Worm (Caenorhabditis elegans) whole organism, mixed stage, embryonic: Measurements from ENCODE around the gene sre-8.
"Not testable (repeated sequence)": the region's sequence is repeated elsewhere in the genome, so short reads cannot be mapped to it uniquely, and the experiment has no call there.

Experiments used
- M03D4.4 ChIP-seq: sonication (generic microtip); optimal IDR thresholded peaks from 2 replicates; lab custom pipeline; 2017; ENCODE audit warnings: mild to moderate bottlenecking, missing genetic modification characterization, missing compliant biosample characterization
- bed-3 ChIP-seq: fragments of 200-800 bp; sonication (Bioruptor generic); optimal IDR thresholded peaks from 3 replicates; lab custom pipeline; 2018; ENCODE audit warnings: mild to moderate bottlenecking, missing genetic modification characterization, moderate library complexity, missing compliant biosample characterization
- blmp-1 ChIP-seq: fragments of 150-350 bp; optimal IDR thresholded peaks from 2 replicates; lab custom pipeline; 2014; ENCODE audit warnings: missing biosample characterization, missing genetic modification characterization
- ceh-39 ChIP-seq: fragments of 150-350 bp; optimal IDR thresholded peaks from 2 replicates; lab custom pipeline; 2014; ENCODE audit warnings: missing biosample characterization, missing genetic modification characterization
- ceh-43 ChIP-seq: fragments of 200-800 bp; sonication (Bioruptor generic); optimal IDR thresholded peaks from 2 replicates; lab custom pipeline; 2018; ENCODE audit warnings: mild to moderate bottlenecking, missing genetic modification characterization, moderate library complexity, missing compliant biosample characterization
- ces-1 ChIP-seq: fragments of 150-350 bp; optimal IDR thresholded peaks from 2 replicates; lab custom pipeline; 2014; ENCODE audit warnings: missing biosample characterization, missing genetic modification reagents, missing genetic modification characterization
- drap-1 ChIP-seq: fragments of 200-800 bp; sonication (Bioruptor generic); optimal IDR thresholded peaks from 3 replicates; lab custom pipeline; 2018; ENCODE audit warnings: mild to moderate bottlenecking, missing genetic modification characterization, missing compliant biosample characterization
- elt-1 ChIP-seq: sonication (generic microtip); optimal IDR thresholded peaks from 2 replicates; lab custom pipeline; 2017; ENCODE audit warnings: missing genetic modification characterization, mild to moderate bottlenecking, missing compliant biosample characterization, antibody characterized with exemption, moderate library complexity, borderline replicate concordance; ENCODE audit not compliant: insufficient read depth
- elt-3 ChIP-seq: fragments of 150-350 bp; optimal IDR thresholded peaks from 2 replicates; lab custom pipeline; 2014; ENCODE audit warnings: missing biosample characterization, missing genetic modification characterization
- ham-2 ChIP-seq: fragments of 200-800 bp; sonication (Bioruptor generic); optimal IDR thresholded peaks from 2 replicates; lab custom pipeline; 2018; ENCODE audit warnings: mild to moderate bottlenecking, missing genetic modification characterization, missing compliant biosample characterization
- hlh-1 ChIP-seq: fragments of 150-350 bp; optimal IDR thresholded peaks from 2 replicates; lab custom pipeline; 2014; ENCODE audit warnings: missing biosample characterization, missing genetic modification reagents, missing genetic modification characterization
- lin-13 ChIP-seq: fragments of 150-350 bp; optimal IDR thresholded peaks from 2 replicates; lab custom pipeline; 2014; ENCODE audit warnings: missing biosample characterization, missing genetic modification characterization
- lsy-2 ChIP-seq: fragments of 150-350 bp; optimal IDR thresholded peaks from 2 replicates; lab custom pipeline; 2014; ENCODE audit warnings: missing biosample characterization, missing genetic modification characterization
- mab-5 ChIP-seq: fragments of 150-350 bp; optimal IDR thresholded peaks from 2 replicates; lab custom pipeline; 2014; ENCODE audit warnings: missing biosample characterization, missing genetic modification characterization
- mls-2 ChIP-seq: sonication (generic microtip); optimal IDR thresholded peaks from 2 replicates; lab custom pipeline; 2016; ENCODE audit warnings: mild to moderate bottlenecking, missing genetic modification characterization, moderate library complexity, missing compliant biosample characterization
- nhr-12 ChIP-seq: fragments of 150-350 bp; optimal IDR thresholded peaks from 2 replicates; lab custom pipeline; 2014; ENCODE audit warnings: missing biosample characterization, missing genetic modification characterization
- nhr-237 ChIP-seq: fragments of 150-350 bp; optimal IDR thresholded peaks from 2 replicates; lab custom pipeline; 2014; ENCODE audit warnings: missing biosample characterization, missing genetic modification characterization
- pha-4 ChIP-seq: fragments of 150-350 bp; optimal IDR thresholded peaks from 2 replicates; lab custom pipeline; 2018; ENCODE audit warnings: missing biosample characterization, missing genetic modification reagents, missing genetic modification characterization
- sem-2 ChIP-seq: fragments of 200-800 bp; sonication (Bioruptor generic); optimal IDR thresholded peaks from 2 replicates; lab custom pipeline; 2018; ENCODE audit warnings: mild to moderate bottlenecking, missing genetic modification characterization, missing compliant biosample characterization
- snpc-4 ChIP-seq: fragments of 150-350 bp; optimal IDR thresholded peaks from 2 replicates; lab custom pipeline; 2014; ENCODE audit warnings: missing biosample characterization, missing genetic modification characterization
- sptf-1 ChIP-seq: sonication (generic microtip); optimal IDR thresholded peaks from 2 replicates; lab custom pipeline; 2017; ENCODE audit warnings: mild to moderate bottlenecking, missing genetic modification characterization, moderate library complexity, missing compliant biosample characterization
- tbx-8 ChIP-seq: fragments of 200-800 bp; sonication (Bioruptor generic); optimal IDR thresholded peaks from 2 replicates; lab custom pipeline; 2018; ENCODE audit warnings: mild to moderate bottlenecking, missing genetic modification characterization, moderate library complexity, missing compliant biosample characterization
- unc-120 ChIP-seq: sonication (generic microtip); optimal IDR thresholded peaks from 2 replicates; lab custom pipeline; 2017; ENCODE audit warnings: missing genetic modification characterization, missing compliant biosample characterization; ENCODE audit not compliant: poor library complexity, severe bottlenecking
- unc-39 ChIP-seq: fragments of 150-350 bp; optimal IDR thresholded peaks from 2 replicates; lab custom pipeline; 2014; ENCODE audit warnings: missing biosample characterization, missing genetic modification characterization
- unc-62 ChIP-seq: fragments of 150-350 bp; optimal IDR thresholded peaks from 2 replicates; lab custom pipeline; 2014; ENCODE audit warnings: missing biosample characterization, missing genetic modification reagents, missing genetic modification characterization
- zip-8 ChIP-seq: fragments of 150-350 bp; optimal IDR thresholded peaks from 2 replicates; lab custom pipeline; 2014; ENCODE audit warnings: missing biosample characterization, missing genetic modification characterization
- ztf-11 ChIP-seq: fragments of 150-350 bp; optimal IDR thresholded peaks from 2 replicates; lab custom pipeline; 2014; ENCODE audit warnings: missing biosample characterization, missing genetic modification characterization

sre-8 gene

DNA sequence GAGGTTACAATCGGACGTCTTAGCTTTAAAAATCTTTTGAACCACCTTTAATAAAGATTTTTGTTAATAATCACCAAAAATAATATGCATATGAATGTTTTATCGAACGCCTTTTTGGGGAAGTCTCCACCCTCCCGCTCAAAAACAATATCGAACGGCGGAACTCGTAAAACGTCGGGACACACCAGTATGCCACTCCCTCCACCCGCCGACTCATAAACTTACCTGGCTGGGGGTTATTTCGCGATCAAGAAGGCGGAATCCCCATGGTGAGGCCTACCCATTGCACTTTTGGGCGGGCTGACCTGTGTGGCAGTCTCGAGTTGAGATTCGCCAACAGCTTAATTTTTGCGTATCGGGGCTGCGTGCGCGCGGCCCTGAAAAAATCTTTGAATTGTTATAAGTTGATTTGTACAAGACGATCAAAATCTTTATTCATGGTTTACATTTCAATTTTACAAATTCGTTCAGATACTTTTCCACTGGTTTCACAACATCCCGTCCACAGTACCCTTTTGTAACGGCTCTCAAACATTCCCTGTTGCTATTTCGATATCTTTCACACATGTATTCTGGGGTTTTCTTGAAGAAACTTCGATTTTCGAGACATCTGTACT lies 10.5 kb downstream of the sre-8 start:
- no peak for TF ChIP-seq unc-62 (GFP tag; lab: Kevin White, UChicago)
- no peak for TF ChIP-seq lsy-2 (tag; lab: Kevin White, UChicago)
- no peak for TF ChIP-seq ham-2
- no peak for TF ChIP-seq snpc-4 (tag; lab: Kevin White, UChicago)
- TF ChIP-seq elt-3 (tag; lab: Kevin White, UChicago): no peak
- TF ChIP-seq sem-2 (GFP tag; lab: Kevin White, UChicago): no peak
- TF ChIP-seq elt-1 (tag; lab: Kevin White, UChicago): no peak
- no peak for TF ChIP-seq sptf-1 (tag; lab: Kevin White, UChicago)
- no peak for TF ChIP-seq unc-39 (tag; lab: Kevin White, UChicago)
- TF ChIP-seq drap-1 (GFP tag; lab: Kevin White, UChicago): no peak
- TF ChIP-seq blmp-1 (tag; lab: Kevin White, UChicago): no peak
- TF ChIP-seq M03D4.4 (tag; lab: Kevin White, UChicago): no peak
- no peak for TF ChIP-seq lin-13
- TF ChIP-seq mls-2 (tag; lab: Kevin White, UChicago): no peak
- TF ChIP-seq ztf-11: no peak
- no peak for TF ChIP-seq nhr-12 (tag; lab: Kevin White, UChicago)

- TF ChIP-seq lin-13 (no peak), unc-120 (tag; lab: Kevin White, UChicago) (no peak), zip-8 (tag; lab: Kevin White, UChicago) (no peak), mab-5 (no peak), blmp-1 (tag; lab: Kevin White, UChicago) (no peak), M03D4.4 (tag; lab: Kevin White, UChicago) (no peak), elt-1 (tag; lab: Kevin White, UChicago) (no peak), ceh-39 (tag; lab: Kevin White, UChicago) (no peak), ces-1 (GFP tag; lab: Kevin White, UChicago) (no peak), nhr-237 (tag; lab: Kevin White, UChicago) (no peak)
- TF ChIP-seq, all 35 proteins: peak for 0
Measured at ce11 chrV:14268616-14269015, 11.7 kb downstream of the sre-8 start, which contains the start of gene F40G12.4. TSS of gene F40G12.4 (minus strand) at chrV:14268716.

DNA sequence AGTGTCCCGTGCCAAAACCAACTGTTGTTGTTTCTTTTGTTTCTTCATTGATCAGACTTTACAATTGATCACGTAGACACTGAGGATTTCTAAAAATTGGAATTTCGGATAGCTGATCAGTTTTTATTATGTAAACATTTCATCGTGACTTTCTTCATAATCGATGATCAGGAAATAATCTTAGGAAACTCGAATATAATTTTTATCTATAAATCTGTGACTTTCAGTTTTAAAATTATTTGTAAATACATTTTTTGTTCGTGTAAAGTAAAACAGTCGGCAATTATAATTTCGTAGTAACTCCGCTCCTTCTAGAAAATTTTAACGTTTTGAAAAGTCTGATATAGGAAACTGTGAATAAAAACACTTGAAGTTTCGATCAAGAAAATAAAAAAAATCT lies 13.8 kb downstream of the sre-8 start, which contains the start of gene F40G12.5:
Gene F40G12.5 (minus strand): TSS at position 101 of the 400 bp plus-strand sequence.
- TF ChIP-seq hlh-1 (tag; lab: Kevin White, UChicago): no peak
- TF ChIP-seq unc-120 (tag; lab: Kevin White, UChicago): no peak
- no peak for TF ChIP-seq blmp-1 (tag; lab: Kevin White, UChicago)
- no peak for TF ChIP-seq mls-2 (tag; lab: Kevin White, UChicago)
- no peak for TF ChIP-seq pha-4 (tag; lab: Kevin White, UChicago)
- TF ChIP-seq zip-8 (tag; lab: Kevin White, UChicago): no peak
- no peak for TF ChIP-seq lin-13
- TF ChIP-seq nhr-12 (tag; lab: Kevin White, UChicago): no peak
- no peak for TF ChIP-seq elt-1 (tag; lab: Kevin White, UChicago)

DNA sequence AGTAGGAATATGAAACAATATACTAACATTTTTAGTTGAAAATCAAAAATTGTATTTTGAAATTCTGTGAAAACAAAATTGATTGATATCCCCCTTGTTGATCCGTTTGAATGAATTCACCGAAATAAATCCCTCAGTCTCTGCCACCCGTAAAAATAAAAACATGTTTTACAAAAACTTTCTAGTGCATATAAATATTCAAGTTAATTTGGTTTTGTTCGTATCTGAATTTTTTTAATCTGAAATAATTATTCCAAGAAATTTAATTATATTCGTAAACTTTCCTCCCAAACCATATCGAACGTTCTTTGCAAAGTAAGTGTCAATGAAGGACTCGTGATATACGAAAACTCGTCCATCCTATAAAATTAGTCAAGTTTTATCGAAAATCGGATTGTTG lies 16.1 kb downstream of the sre-8 start, which contains the start of gene F40G12.6:
Gene F40G12.6 (minus strand): TSS at position 101 of the 400 bp plus-strand sequence.
- TF ChIP-seq unc-62 (GFP tag; lab: Kevin White, UChicago): no peak
- no peak for TF ChIP-seq lin-13
- TF ChIP-seq sptf-1 (tag; lab: Kevin White, UChicago): no peak
- TF ChIP-seq elt-3 (tag; lab: Kevin White, UChicago): no peak
- TF ChIP-seq ceh-39 (tag; lab: Kevin White, UChicago): no peak
- TF ChIP-seq lsy-2 (tag; lab: Kevin White, UChicago): no peak
- TF ChIP-seq ces-1 (GFP tag; lab: Kevin White, UChicago): no peak
- no peak for TF ChIP-seq bed-3 (GFP tag; lab: Kevin White, UChicago)
- no peak for TF ChIP-seq tbx-8 (GFP tag; lab: Kevin White, UChicago)
- TF ChIP-seq unc-39 (tag; lab: Kevin White, UChicago): no peak

DNA sequence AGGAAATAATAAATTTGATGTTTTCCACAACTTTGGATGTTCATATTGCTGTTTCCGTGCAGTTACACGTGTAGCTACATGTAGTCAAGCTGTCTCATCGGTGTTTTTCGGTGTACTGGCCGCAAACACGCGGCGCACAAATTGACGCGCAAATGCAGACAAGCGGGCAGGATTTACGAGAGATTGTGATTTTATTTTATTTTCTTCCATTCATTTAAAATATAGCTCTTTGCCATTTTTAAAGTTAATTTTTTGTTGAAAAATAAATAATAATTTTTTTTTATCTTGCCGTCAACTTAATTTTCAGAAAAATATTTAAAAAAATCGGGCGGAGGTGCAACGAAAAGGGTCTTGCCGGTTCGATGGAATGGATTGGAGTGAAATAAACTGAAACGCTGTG lies 17.4 kb downstream of the sre-8 start, which contains the start of gene F40G12.7:
Gene F40G12.7 (plus strand): TSS at position 301 of the 400 bp plus-strand sequence.
- TF ChIP-seq unc-39 (tag; lab: Kevin White, UChicago); ceh-43 (GFP tag; lab: Kevin White, UChicago); unc-62 (GFP tag; lab: Kevin White, UChicago): not testable (repeated sequence)
